Fruit fly (Drosophila melanogaster): ENCODE data around the gene NTPase.

NTPase gene

dm6 chr2L:2878188-2878587 lies 7.5 kb downstream of the NTPase start, which contains the start of the genes Prx6a and Sbat (continued):
- TF ChIP-seq tll (GFP tag; optimal IDR thresholded peaks at IDR 0.05) (peak in 1 of 2 experiments; percentile 64), CHES-1-like (GFP tag; optimal IDR thresholded peaks at IDR 0.05) (peak; percentile 83), mld (GFP tag; IDR thresholded peaks at IDR 0.05; ENCODE audit: partially characterized antibody) (no peak), chn (GFP tag; optimal IDR thresholded peaks at IDR 0.05) (peak; percentile 62), lilli (GFP tag; optimal IDR thresholded peaks at IDR 0.05) (peak; percentile 98), pnt (GFP tag; optimal IDR thresholded peaks at IDR 0.05) (peak; percentile 66), CG14441 (GFP tag; IDR thresholded peaks at IDR 0.05) (peak; percentile 62), ERR (GFP tag; optimal IDR thresholded peaks at IDR 0.05) (no peak), hb (GFP tag; IDR thresholded peaks at IDR 0.05; ENCODE audit: partially characterized antibody) (no peak), fd102C (GFP tag; optimal IDR thresholded peaks at IDR 0.05) (peak; percentile 20), D19A (tag; optimal IDR thresholded peaks at IDR 0.05) (peak; percentile 38), Hr78 (GFP tag; optimal IDR thresholded peaks at IDR 0.05) (no peak), Ets65A (GFP tag) (peak; percentile 96), rib (GFP tag; IDR thresholded peaks at IDR 0.05) (no peak), CG16779 (GFP tag; IDR thresholded peaks at IDR 0.05) (no peak), crc (GFP tag; optimal IDR thresholded peaks at IDR 0.05) (no peak), ara (GFP tag; IDR thresholded peaks at IDR 0.05) (no peak), sqz (GFP tag; optimal IDR thresholded peaks at IDR 0.05) (peak; percentile 29), crp (GFP tag; optimal IDR thresholded peaks at IDR 0.05) (peak; percentile 93 to 98), slbo (GFP tag; IDR thresholded peaks at IDR 0.05) (peak; percentile 79), stwl (tag; optimal IDR thresholded peaks at IDR 0.05) (peak; percentile 66), sisA (GFP tag; IDR thresholded peaks at IDR 0.05) (peak; percentile 70), CG4282 (GFP tag; optimal IDR thresholded peaks at IDR 0.05) (peak; percentile 36), Dip3 (GFP tag; optimal IDR thresholded peaks at IDR 0.05) (peak; percentile 67), esg (GFP tag; conservative IDR thresholded peaks at IDR 0.05) (peak; percentile 64), CG6689 (GFP tag; IDR thresholded peaks at IDR 0.05) (peak; percentile 69; the same call in 1 of the 2 replicates), Nf-YC (tag; optimal IDR thresholded peaks at IDR 0.05) (peak; percentile 81), CG12391 (tag; optimal IDR thresholded peaks at IDR 0.05) (peak; percentile 79), CG13894 (tag; optimal IDR thresholded peaks at IDR 0.05) (peak; percentile 85), CG8765 (GFP tag; IDR thresholded peaks at IDR 0.05) (peak; percentile 60; the same call in 1 of the 2 replicates), CG10979 (tag; optimal IDR thresholded peaks at IDR 0.05) (peak; percentile 65), CkIIα-i1 (GFP tag; IDR thresholded peaks at IDR 0.05) (no peak), CG7372 (GFP tag; IDR thresholded peaks at IDR 0.05) (peak; percentile 84), Sin3A (optimal IDR thresholded peaks at IDR 0.05) (peak; percentile 92), slou (GFP tag; optimal IDR thresholded peaks at IDR 0.05) (no peak), CG9932 (GFP tag; IDR thresholded peaks at IDR 0.05) (peak; percentile 83), ac (GFP tag; optimal IDR thresholded peaks at IDR 0.05) (no peak), Neu2 (GFP tag; optimal IDR thresholded peaks at IDR 0.05; ENCODE audit: borderline replicate concordance) (peak; percentile 75), odd (GFP tag; optimal IDR thresholded peaks at IDR 0.05) (peak; percentile 33), B-H2 (GFP tag; optimal IDR thresholded peaks at IDR 0.05) (peak; percentile 84), Oli (tag; optimal IDR thresholded peaks at IDR 0.05) (peak; percentile 52), hbn (GFP tag; IDR thresholded peaks at IDR 0.05; ENCODE audit: partially characterized antibody) (0 out of 2 replicates have a peak, but pooled peaks have one; percentile 15), CG10366 (GFP tag; IDR thresholded peaks at IDR 0.05) (peak; percentile 55; the same call in 1 of the 2 replicates), hkb (optimal IDR thresholded peaks at IDR 0.05) (peak; percentile 45), hkb (GFP tag; IDR thresholded peaks at IDR 0.05) (peak; percentile 51; the same call in 1 of the 2 replicates), CG18262 (tag; optimal IDR thresholded peaks at IDR 0.05) (peak; percentile 63), CG15011 (GFP tag; optimal IDR thresholded peaks at IDR 0.05) (peak; percentile 24), CG6175 (GFP tag; IDR thresholded peaks at IDR 0.05) (no peak), CG6854 (GFP tag; optimal IDR thresholded peaks at IDR 0.05) (peak; percentile 21), Optix (GFP tag; IDR thresholded peaks at IDR 0.05) (peak; percentile 53; the same call in 2 of the 3 replicates), Dll (GFP tag; IDR thresholded peaks at IDR 0.05; ENCODE audit: partially characterized antibody) (peak; percentile 50; the same call in 2 of the 4 replicates)

Data from whole organism, embryonic.